Fruit fly (Drosophila melanogaster) whole organism, prepupa: ENCODE data around the gene CG14518.
A peak's percentile ranks its signal among the peaks of the same experiment; 100 is the strongest.

Experiments used
- CG10631 ChIP-seq: fragments of 200-800 bp; sonication (Bioruptor generic); optimal IDR thresholded peaks from 2 replicates; lab custom pipeline; 2016; ENCODE audit warnings: missing biosample characterization, missing genetic modification characterization
- CG10669 ChIP-seq: fragments of 200-800 bp; sonication (Bioruptor generic); optimal IDR thresholded peaks from 3 replicates; lab custom pipeline; 2018; ENCODE audit warnings: missing biosample characterization, mild to moderate bottlenecking, missing genetic modification characterization, moderate library complexity
- CG15336 ChIP-seq: fragments of 200-800 bp; sonication (Bioruptor generic); IDR thresholded peaks from 2 replicates; pipeline ENCODE4 v1.3.6; 2022; ENCODE audit warnings: missing biosample characterization, missing genetic modification characterization
- CG1621 ChIP-seq: fragments of 200-800 bp; sonication (Bioruptor generic); optimal IDR thresholded peaks from 3 replicates; lab custom pipeline; 2018; ENCODE audit warnings: missing biosample characterization, mild to moderate bottlenecking, missing genetic modification characterization
- CG16779 ChIP-seq: fragments of 200-800 bp; sonication (Bioruptor generic); optimal IDR thresholded peaks from 3 replicates; lab custom pipeline; 2017; ENCODE audit warnings: missing biosample characterization, mild to moderate bottlenecking, missing genetic modification characterization
- CG3032 ChIP-seq: fragments of 200-800 bp; optimal IDR thresholded peaks from 2 replicates; lab custom pipeline; 2019; ENCODE audit warnings: missing biosample characterization, mild to moderate bottlenecking, missing genetic modification characterization, moderate library complexity
- CG31627 ChIP-seq: fragments of 200-800 bp; sonication (Bioruptor generic); optimal IDR thresholded peaks from 3 replicates; lab custom pipeline; 2016; ENCODE audit warnings: missing biosample characterization, missing genetic modification characterization
- CG32006 ChIP-seq: fragments of 200-800 bp; sonication (Bioruptor generic); optimal IDR thresholded peaks from 3 replicates; lab custom pipeline; 2017; ENCODE audit warnings: missing biosample characterization, mild to moderate bottlenecking, missing genetic modification characterization
- CG3919 ChIP-seq: fragments of 200-800 bp; sonication (Bioruptor generic); optimal IDR thresholded peaks from 3 replicates; lab custom pipeline; 2016; ENCODE audit warnings: missing biosample characterization, missing genetic modification characterization
- CG4318 ChIP-seq: fragments of 200-800 bp; sonication (Bioruptor generic); optimal IDR thresholded peaks from 3 replicates; lab custom pipeline; 2017; ENCODE audit warnings: missing biosample characterization, mild to moderate bottlenecking, missing genetic modification characterization
- CG6163 ChIP-seq: fragments of 200-800 bp; sonication (Bioruptor generic); IDR thresholded peaks from 3 replicates; pipeline ENCODE4 v1.3.6; 2022; ENCODE audit warnings: missing biosample characterization, missing genetic modification characterization
- CG6808 ChIP-seq: fragments of 200-800 bp; sonication (Bioruptor generic); optimal IDR thresholded peaks from 3 replicates; lab custom pipeline; 2017; ENCODE audit warnings: missing biosample characterization, missing genetic modification characterization, mild to moderate bottlenecking, moderate library complexity, missing genetic modification reagents
- CG6854 ChIP-seq: fragments of 200-800 bp; sonication (Bioruptor generic); optimal IDR thresholded peaks from 2 replicates; lab custom pipeline; 2017; ENCODE audit warnings: missing biosample characterization, mild to moderate bottlenecking, missing genetic modification characterization
- CG7368 ChIP-seq: fragments of 200-800 bp; sonication (Bioruptor generic); optimal IDR thresholded peaks from 3 replicates; lab custom pipeline; 2016; ENCODE audit warnings: missing biosample characterization, missing genetic modification characterization
- CG8119 ChIP-seq: fragments of 200-800 bp; sonication (Bioruptor generic); IDR thresholded peaks from 3 replicates; pipeline ENCODE4 v1.3.6; 2022; ENCODE audit warnings: missing biosample characterization, missing genetic modification characterization
- CG8319 ChIP-seq: fragments of 200-800 bp; sonication (Bioruptor generic); optimal IDR thresholded peaks from 3 replicates; lab custom pipeline; 2016; ENCODE audit warnings: missing biosample characterization, missing genetic modification characterization
- CG8632 ChIP-seq: fragments of 200-800 bp; sonication (Bioruptor generic); optimal IDR thresholded peaks from 3 replicates; lab custom pipeline; 2016; ENCODE audit warnings: missing biosample characterization, missing genetic modification characterization
- CG9139 ChIP-seq: fragments of 200-800 bp; sonication (Bioruptor generic); optimal IDR thresholded peaks from 3 replicates; lab custom pipeline; 2017; ENCODE audit warnings: missing biosample characterization, mild to moderate bottlenecking, missing genetic modification characterization
- Eip75B ChIP-seq: fragments of 200-800 bp; sonication (Bioruptor generic); optimal IDR thresholded peaks from 3 replicates; lab custom pipeline; 2016; ENCODE audit warnings: missing biosample characterization, missing genetic modification characterization
- Eip78C ChIP-seq: fragments of 200-800 bp; sonication (Bioruptor generic); peaks from one replicate; lab custom pipeline; 2016; ENCODE audit warnings: missing biosample characterization, missing genetic modification characterization
- Eip93F ChIP-seq: fragments of 200-800 bp; sonication (Bioruptor generic); optimal IDR thresholded peaks from 2 replicates; lab custom pipeline; 2016; ENCODE audit warnings: missing biosample characterization, mild to moderate bottlenecking, missing genetic modification characterization
- Ets21C ChIP-seq: fragments of 200-800 bp; sonication (Bioruptor generic); optimal IDR thresholded peaks from 3 replicates; lab custom pipeline; 2016; ENCODE audit warnings: missing biosample characterization, missing genetic modification characterization
- Ets96B ChIP-seq: fragments of 200-800 bp; optimal IDR thresholded peaks from 2 replicates; lab custom pipeline; 2019; ENCODE audit warnings: missing biosample characterization, mild to moderate bottlenecking, missing genetic modification characterization, moderate library complexity
- Gug ChIP-seq: fragments of 200-800 bp; sonication (Bioruptor generic); IDR thresholded peaks from 2 replicates; pipeline ENCODE4 v1.3.6; 2022; ENCODE audit warnings: missing biosample characterization, missing genetic modification characterization
- Hr38 ChIP-seq: sonication (Bioruptor generic); optimal IDR thresholded peaks from 2 replicates; lab custom pipeline; 2016; ENCODE audit warnings: missing biosample characterization, missing genetic modification characterization
- Hr4 ChIP-seq: fragments of 200-800 bp; sonication (Bioruptor generic); optimal IDR thresholded peaks from 3 replicates; lab custom pipeline; 2016; ENCODE audit warnings: missing biosample characterization, missing genetic modification characterization
- Lpt ChIP-seq: fragments of 200-800 bp; sonication (Bioruptor generic); optimal IDR thresholded peaks from 3 replicates; lab custom pipeline; 2016; ENCODE audit warnings: missing biosample characterization, missing genetic modification characterization
- Met ChIP-seq: fragments of 200-800 bp; sonication (Bioruptor generic); optimal IDR thresholded peaks from 3 replicates; lab custom pipeline; 2016; ENCODE audit warnings: missing biosample characterization, missing genetic modification characterization
- OdsH ChIP-seq: fragments of 200-800 bp; sonication (Bioruptor generic); optimal IDR thresholded peaks from 3 replicates; lab custom pipeline; 2016; ENCODE audit warnings: missing biosample characterization, missing genetic modification characterization
- Smox ChIP-seq: fragments of 200-800 bp; sonication (Bioruptor generic); optimal IDR thresholded peaks from 3 replicates; lab custom pipeline; 2016; ENCODE audit warnings: missing biosample characterization, missing genetic modification characterization
- Sox102F ChIP-seq: fragments of 200-800 bp; sonication (Bioruptor generic); optimal IDR thresholded peaks from 2 replicates; lab custom pipeline; 2016; ENCODE audit warnings: missing biosample characterization, mild to moderate bottlenecking, missing genetic modification characterization
- Sox14 ChIP-seq: fragments of 200-800 bp; sonication (Bioruptor generic); optimal IDR thresholded peaks from 3 replicates; lab custom pipeline; 2016; ENCODE audit warnings: missing biosample characterization, missing genetic modification characterization
- Sox15 ChIP-seq: fragments of 200-800 bp; sonication (Bioruptor generic); optimal IDR thresholded peaks from 3 replicates; lab custom pipeline; 2016; ENCODE audit warnings: missing biosample characterization, missing genetic modification characterization
- achi ChIP-seq: fragments of 200-800 bp; sonication (Bioruptor generic); optimal IDR thresholded peaks from 3 replicates; lab custom pipeline; 2016; ENCODE audit warnings: missing biosample characterization, missing genetic modification characterization
- acj6 ChIP-seq: fragments of 200-800 bp; sonication (Bioruptor generic); optimal IDR thresholded peaks from 3 replicates; lab custom pipeline; 2016; ENCODE audit warnings: missing biosample characterization, missing genetic modification characterization
- cyc ChIP-seq: fragments of 200-800 bp; sonication (Bioruptor generic); optimal IDR thresholded peaks from 3 replicates; lab custom pipeline; 2016; ENCODE audit warnings: missing biosample characterization, missing genetic modification characterization
- dac ChIP-seq: fragments of 200-800 bp; sonication (Bioruptor generic); optimal IDR thresholded peaks from 2 replicates; lab custom pipeline; 2017; ENCODE audit warnings: missing biosample characterization, mild to moderate bottlenecking, missing genetic modification characterization
- dsx ChIP-seq: fragments of 200-800 bp; optimal IDR thresholded peaks from 3 replicates; lab custom pipeline; 2019; ENCODE audit warnings: missing biosample characterization, mild to moderate bottlenecking, missing genetic modification characterization, moderate library complexity; ENCODE audit not compliant: poor library complexity, severe bottlenecking
- esn ChIP-seq: fragments of 200-800 bp; sonication (Bioruptor generic); optimal IDR thresholded peaks from 2 replicates; lab custom pipeline; 2016; ENCODE audit warnings: missing biosample characterization, mild to moderate bottlenecking, missing genetic modification characterization, moderate library complexity
- fd59A ChIP-seq: fragments of 200-800 bp; sonication (Bioruptor generic); optimal IDR thresholded peaks from 2 replicates; lab custom pipeline; 2017; ENCODE audit warnings: missing biosample characterization, mild to moderate bottlenecking, missing genetic modification characterization, missing genetic modification reagents
- fd85E ChIP-seq: fragments of 200-800 bp; sonication (Bioruptor generic); optimal IDR thresholded peaks from 3 replicates; lab custom pipeline; 2016; ENCODE audit warnings: missing biosample characterization, missing genetic modification characterization
- fkh ChIP-seq: fragments of 200-800 bp; sonication (Bioruptor generic); optimal IDR thresholded peaks from 3 replicates; lab custom pipeline; 2017; ENCODE audit warnings: missing biosample characterization, mild to moderate bottlenecking, missing genetic modification characterization, moderate library complexity
- lz ChIP-seq: fragments of 200-800 bp; sonication (Bioruptor generic); optimal IDR thresholded peaks from 3 replicates; lab custom pipeline; 2016; ENCODE audit warnings: missing biosample characterization, missing genetic modification characterization
- net ChIP-seq: fragments of 200-800 bp; sonication (Bioruptor generic); optimal IDR thresholded peaks from 3 replicates; lab custom pipeline; 2016; ENCODE audit warnings: missing biosample characterization, missing genetic modification characterization
- pdm3 ChIP-seq: fragments of 200-800 bp; sonication (Bioruptor generic); optimal IDR thresholded peaks from 3 replicates; lab custom pipeline; 2016; ENCODE audit warnings: missing biosample characterization, missing genetic modification characterization
- salr ChIP-seq, 2 experiments: fragments of 200-800 bp; sonication (Bioruptor generic); optimal IDR thresholded peaks; 3 replicates each; lab custom pipeline; 2016 to 2018; ENCODE audit warnings: missing biosample characterization in 2 of 2, missing genetic modification characterization in 2 of 2, mild to moderate bottlenecking in 1 of 2
- spab ChIP-seq: fragments of 200-800 bp; sonication (Bioruptor generic); optimal IDR thresholded peaks from 2 replicates; lab custom pipeline; 2017; ENCODE audit warnings: missing biosample characterization, mild to moderate bottlenecking, missing genetic modification characterization, missing genetic modification reagents
- ss ChIP-seq, 2 experiments: fragments of 200-800 bp; sonication (Bioruptor generic); optimal IDR thresholded peaks; 2 replicates in 1 of 2; 3 replicates in 1 of 2; lab custom pipeline; 2017 to 2018; ENCODE audit warnings: mild to moderate bottlenecking in 2 of 2, missing biosample characterization in 2 of 2, missing genetic modification characterization in 2 of 2, moderate library complexity in 1 of 2
- svp ChIP-seq: fragments of 200-800 bp; sonication (Bioruptor generic); peaks from one replicate; lab custom pipeline; 2016; ENCODE audit warnings: missing biosample characterization, missing genetic modification characterization
- topi ChIP-seq: fragments of 200-800 bp; sonication (Bioruptor generic); optimal IDR thresholded peaks from 3 replicates; lab custom pipeline; 2016; ENCODE audit warnings: missing biosample characterization, missing genetic modification characterization
- vri ChIP-seq: fragments of 200-800 bp; sonication (Bioruptor generic); optimal IDR thresholded peaks from 3 replicates; lab custom pipeline; 2016; ENCODE audit warnings: missing biosample characterization, mild to moderate bottlenecking, missing genetic modification characterization

The CG14518 gene

dm6 chr3R:29038960-29039581, 14.3 kb downstream of the CG14518 start, which contains the start of the genes Slu7 and Pkc98E:
Slu7 (minus strand) TSS chr3R:29039071.
Pkc98E (plus strand) TSS chr3R:29039156.
- TF ChIP-seq Gug (no peak), acj6 (GFP tag; lab: Kevin White, UChicago) (peak; percentile 27), CG10631 (peak; percentile 43), achi (no peak), Sox15 (GFP tag; lab: Kevin White, UChicago) (peak; percentile 0), OdsH (GFP tag; lab: Kevin White, UChicago) (peak; percentile 41), Ets96B (tag; lab: Kevin White, UChicago) (peak; percentile 7), CG4318 (GFP tag; lab: Kevin White, UChicago) (no peak), Hr4 (peak; percentile 34), CG8319 (GFP tag; lab: Kevin White, UChicago) (no peak), CG6854 (no peak), Sox14 (GFP tag; lab: Kevin White, UChicago) (peak; percentile 20), CG15336 (GFP tag; lab: Robert Waterston, UW) (no peak), CG10669 (no peak), CG3032 (tag; lab: Kevin White, UChicago) (peak; percentile 9), fd59A (no peak), esn (GFP tag; lab: Kevin White, UChicago) (peak; percentile 60), CG8119 (no peak), CG7368 (GFP tag; lab: Kevin White, UChicago) (peak; percentile 30), Smox (GFP tag; lab: Kevin White, UChicago) (no peak), CG6808 (GFP tag; lab: Kevin White, UChicago) (no peak), CG8632 (GFP tag; lab: Kevin White, UChicago) (peak; percentile 2), CG9139 (GFP tag; lab: Kevin White, UChicago) (no peak), fd85E (GFP tag; lab: Kevin White, UChicago) (peak; percentile 1), Hr38 (GFP tag; lab: Kevin White, UChicago) (no peak), lz (peak; percentile 52), fkh (GFP tag; lab: Kevin White, UChicago) (peak; percentile 57), dsx (GFP tag; lab: Kevin White, UChicago) (no peak), Eip93F (no peak), CG6163 (peak; percentile 59; the same call in 2 of the 3 replicates), ss (GFP tag; optimal IDR thresholded peaks at IDR 0.05; lab: Kevin White, UChicago) (peak in 1 of 2 experiments; percentile 14), CG31627 (GFP tag; lab: Kevin White, UChicago) (peak; percentile 67), dac (GFP tag; lab: Kevin White, UChicago) (peak; percentile 36), CG16779 (tag; lab: Kevin White, UChicago) (no peak), Sox102F (GFP tag; lab: Kevin White, UChicago) (peak; percentile 63), topi (GFP tag; lab: Kevin White, UChicago) (peak; percentile 66), cyc (GFP tag; lab: Kevin White, UChicago) (peak; percentile 63), net (no peak), CG3919 (peak; percentile 72), CG32006 (GFP tag; lab: Kevin White, UChicago) (peak; percentile 1), Lpt (GFP tag; lab: Kevin White, UChicago) (peak; percentile 33), spab (no peak), pdm3 (peak; percentile 33), salr (GFP tag; optimal IDR thresholded peaks at IDR 0.05; lab: Kevin White, UChicago) (peak in 1 of 2 experiments; percentile 17), vri (GFP tag; lab: Kevin White, UChicago) (no peak), CG1621 (tag; lab: Kevin White, UChicago) (no peak), Ets21C (GFP tag; lab: Kevin White, UChicago) (peak; percentile 45), Met (GFP tag; lab: Kevin White, UChicago) (peak; percentile 61), Eip78C (GFP tag; lab: Kevin White, UChicago) (peak; percentile 74), svp (no peak), Eip75B (GFP tag; lab: Kevin White, UChicago) (peak; percentile 44)
